Fruit fly (Drosophila melanogaster) whole organism, embryonic: ENCODE results near the gene Tti1.

ENCODE experiments used
- Adf1 ChIP-seq: fragments of 200-800 bp; sonication (Bioruptor generic); IDR thresholded peaks from 2 replicates; pipeline ENCODE4 v1.3.6; 2022; ENCODE audit warnings: missing biosample characterization, missing genetic modification characterization
- Atf-2 ChIP-seq: fragments of 200-800 bp; sonication (Bioruptor generic); optimal IDR thresholded peaks from 2 replicates; lab custom pipeline; 2016; ENCODE audit warnings: missing biosample characterization, missing genetic modification characterization
- CG10959 ChIP-seq: fragments of 200-800 bp; sonication (Bioruptor generic); IDR thresholded peaks from 2 replicates; pipeline ENCODE4 v1.3.6; 2022; ENCODE audit warnings: missing biosample characterization, missing genetic modification characterization
- CG12104 ChIP-seq: fragments of 200-800 bp; sonication (Bioruptor generic); optimal IDR thresholded peaks from 3 replicates; lab custom pipeline; 2016; ENCODE audit warnings: missing biosample characterization, missing genetic modification characterization
- CG12155 ChIP-seq: fragments of 200-800 bp; sonication (Bioruptor generic); optimal IDR thresholded peaks from 3 replicates; lab custom pipeline; 2016; ENCODE audit warnings: missing biosample characterization, missing genetic modification characterization
- CG12391 ChIP-seq: fragments of 200-800 bp; sonication (Bioruptor generic); optimal IDR thresholded peaks from 3 replicates; lab custom pipeline; 2018; ENCODE audit warnings: missing biosample characterization, mild to moderate bottlenecking, missing genetic modification characterization, moderate library complexity
- CG12659 ChIP-seq: fragments of 200-800 bp; sonication (Bioruptor generic); optimal IDR thresholded peaks from 3 replicates; lab custom pipeline; 2017; ENCODE audit warnings: mild to moderate bottlenecking, missing biosample characterization, missing genetic modification reagents, missing genetic modification characterization
- CG14710 ChIP-seq: fragments of 200-800 bp; sonication (Bioruptor generic); optimal IDR thresholded peaks from 3 replicates; lab custom pipeline; 2019; ENCODE audit warnings: missing biosample characterization, mild to moderate bottlenecking, missing genetic modification characterization, moderate library complexity
- CG1529 ChIP-seq: fragments of 200-800 bp; sonication (Bioruptor generic); optimal IDR thresholded peaks from 3 replicates; lab custom pipeline; 2018; ENCODE audit warnings: missing biosample characterization, missing genetic modification characterization
- CG15479 ChIP-seq: fragments of 200-800 bp; sonication (Bioruptor generic); optimal IDR thresholded peaks from 3 replicates; lab custom pipeline; 2019; ENCODE audit warnings: missing biosample characterization, mild to moderate bottlenecking, missing genetic modification characterization, moderate library complexity
- CG15514 ChIP-seq: fragments of 200-800 bp; sonication (Bioruptor generic); optimal IDR thresholded peaks from 3 replicates; lab custom pipeline; 2017; ENCODE audit warnings: missing biosample characterization, missing genetic modification characterization, mild to moderate bottlenecking, moderate library complexity, missing genetic modification reagents
- CG1603 ChIP-seq: fragments of 200-800 bp; sonication (Bioruptor generic); optimal IDR thresholded peaks from 2 replicates; lab custom pipeline; 2019; ENCODE audit warnings: missing biosample characterization, mild to moderate bottlenecking, missing genetic modification characterization, moderate library complexity
- CG16779 ChIP-seq: fragments of 200-800 bp; sonication (Bioruptor generic); IDR thresholded peaks from 2 replicates; pipeline ENCODE4 v1.3.6; 2022; ENCODE audit warnings: missing biosample characterization, missing genetic modification characterization
- CG17186 ChIP-seq: fragments of 200-800 bp; sonication (Bioruptor generic); optimal IDR thresholded peaks from 3 replicates; lab custom pipeline; 2017; ENCODE audit warnings: missing biosample characterization, missing genetic modification reagents, missing genetic modification characterization
- CG1832 ChIP-seq: fragments of 200-800 bp; sonication (Bioruptor generic); optimal IDR thresholded peaks from 2 replicates; lab custom pipeline; 2017; ENCODE audit warnings: missing biosample characterization, mild to moderate bottlenecking, missing genetic modification characterization, inconsistent platforms
- CG18599 ChIP-seq: fragments of 200-800 bp; sonication (Bioruptor generic); optimal IDR thresholded peaks from 3 replicates; lab custom pipeline; 2017; ENCODE audit warnings: missing biosample characterization, missing genetic modification characterization, mild to moderate bottlenecking, moderate library complexity, missing genetic modification reagents
- CG2129 ChIP-seq: fragments of 200-800 bp; sonication (Bioruptor generic); IDR thresholded peaks from 2 replicates; pipeline ENCODE4 v1.3.6; 2022; ENCODE audit warnings: missing biosample characterization, missing genetic modification characterization; ENCODE audit not compliant: partially characterized antibody
- CG2875 ChIP-seq: fragments of 200-800 bp; sonication (Bioruptor generic); optimal IDR thresholded peaks from 2 replicates; lab custom pipeline; 2017; ENCODE audit warnings: missing biosample characterization, mild to moderate bottlenecking, missing genetic modification characterization, missing genetic modification reagents
- CG2889 ChIP-seq: fragments of 200-800 bp; sonication (Bioruptor generic); IDR thresholded peaks from 3 replicates; pipeline ENCODE4 v1.3.6; 2022; ENCODE audit warnings: missing biosample characterization, missing genetic modification characterization
- CG3847 ChIP-seq: fragments of 200-800 bp; sonication (Bioruptor generic); IDR thresholded peaks from 2 replicates; pipeline ENCODE4 v1.3.6; 2022; ENCODE audit warnings: missing biosample characterization, missing genetic modification characterization
- CG3995 ChIP-seq: fragments of 200-800 bp; sonication (Bioruptor generic); optimal IDR thresholded peaks from 3 replicates; lab custom pipeline; 2016; ENCODE audit warnings: missing biosample characterization, missing genetic modification characterization
- CG4424 ChIP-seq: fragments of 200-800 bp; sonication (Bioruptor generic); optimal IDR thresholded peaks from 3 replicates; lab custom pipeline; 2016; ENCODE audit warnings: missing biosample characterization, missing genetic modification characterization
- CG5180 ChIP-seq: fragments of 200-800 bp; sonication (Bioruptor generic); optimal IDR thresholded peaks from 3 replicates; lab custom pipeline; 2017; ENCODE audit warnings: missing biosample characterization, missing genetic modification characterization, mild to moderate bottlenecking, moderate library complexity, missing genetic modification reagents
- CG6272 ChIP-seq: fragments of 200-800 bp; sonication (Bioruptor generic); IDR thresholded peaks from 2 replicates; pipeline ENCODE4 v1.3.6; 2022; ENCODE audit warnings: missing biosample characterization, missing genetic modification characterization
- CG7357 ChIP-seq: fragments of 200-800 bp; sonication (Bioruptor generic); IDR thresholded peaks from 3 replicates; pipeline ENCODE4 v1.3.6; 2022; ENCODE audit warnings: missing biosample characterization, missing genetic modification characterization
- CG8388 ChIP-seq: fragments of 200-800 bp; sonication (Bioruptor generic); optimal IDR thresholded peaks from 2 replicates; lab custom pipeline; 2019; ENCODE audit warnings: missing biosample characterization, mild to moderate bottlenecking, missing genetic modification characterization, moderate library complexity
- CG9797 ChIP-seq: fragments of 200-800 bp; sonication (Bioruptor generic); optimal IDR thresholded peaks from 3 replicates; lab custom pipeline; 2018; ENCODE audit warnings: missing biosample characterization, mild to moderate bottlenecking, missing genetic modification characterization
- Ets97D ChIP-seq: fragments of 200-800 bp; sonication (Bioruptor generic); optimal IDR thresholded peaks from 3 replicates; lab custom pipeline; 2016; ENCODE audit warnings: missing biosample characterization, missing genetic modification characterization
- HLH54F ChIP-seq: fragments of 200-800 bp; sonication (Bioruptor generic); optimal IDR thresholded peaks from 3 replicates; lab custom pipeline; 2016; ENCODE audit warnings: missing biosample characterization, missing genetic modification characterization
- HmgD ChIP-seq: fragments of 200-800 bp; sonication (Bioruptor generic); optimal IDR thresholded peaks from 3 replicates; lab custom pipeline; 2016; ENCODE audit warnings: missing biosample characterization, missing genetic modification characterization
- MESR4 ChIP-seq: fragments of 200-800 bp; sonication (Bioruptor generic); optimal IDR thresholded peaks from 2 replicates; lab custom pipeline; 2018; ENCODE audit warnings: missing biosample characterization, mild to moderate bottlenecking, missing genetic modification characterization, moderate library complexity
- PHDP ChIP-seq: fragments of 200-800 bp; sonication (Bioruptor generic); optimal IDR thresholded peaks from 3 replicates; lab custom pipeline; 2018; ENCODE audit warnings: missing biosample characterization, mild to moderate bottlenecking, missing genetic modification characterization, moderate library complexity
- Sin3A ChIP-seq: fragments of >200 bp; optimal IDR thresholded peaks from 2 replicates; lab custom pipeline; 2018
- Six4 ChIP-seq: fragments of 200-800 bp; sonication (Bioruptor generic); optimal IDR thresholded peaks from 2 replicates; lab custom pipeline; 2016; ENCODE audit warnings: missing biosample characterization, missing genetic modification characterization
- ab ChIP-seq: fragments of 200-800 bp; sonication (Bioruptor generic); optimal IDR thresholded peaks from 2 replicates; lab custom pipeline; 2016; ENCODE audit warnings: missing biosample characterization, missing genetic modification characterization
- bab2 ChIP-seq: fragments of 200-800 bp; sonication (Bioruptor generic); optimal IDR thresholded peaks from 2 replicates; lab custom pipeline; 2016; ENCODE audit warnings: missing biosample characterization, missing genetic modification characterization
- btn ChIP-seq: fragments of 200-800 bp; sonication (Bioruptor generic); optimal IDR thresholded peaks from 2 replicates; lab custom pipeline; 2016; ENCODE audit warnings: missing biosample characterization, missing genetic modification characterization
- cato ChIP-seq: fragments of 200-800 bp; sonication (Bioruptor generic); optimal IDR thresholded peaks from 2 replicates; lab custom pipeline; 2016; ENCODE audit warnings: missing biosample characterization, missing genetic modification characterization, borderline replicate concordance
- cwo ChIP-seq: fragments of 200-800 bp; sonication (Bioruptor generic); optimal IDR thresholded peaks from 3 replicates; lab custom pipeline; 2017; ENCODE audit warnings: missing biosample characterization, missing genetic modification characterization, mild to moderate bottlenecking, moderate library complexity, missing genetic modification reagents
- dm ChIP-seq: fragments of 200-800 bp; sonication (Bioruptor generic); optimal IDR thresholded peaks from 3 replicates; lab custom pipeline; 2016; ENCODE audit warnings: missing biosample characterization, missing genetic modification characterization
- ftz-f1 ChIP-seq: fragments of 200-800 bp; sonication (Bioruptor generic); optimal IDR thresholded peaks from 2 replicates; lab custom pipeline; 2016; ENCODE audit warnings: missing biosample characterization, missing genetic modification characterization
- hbn ChIP-seq: fragments of 200-800 bp; sonication (Bioruptor generic); IDR thresholded peaks from 2 replicates; pipeline ENCODE4 v1.3.6; 2022; ENCODE audit warnings: missing biosample characterization, missing genetic modification characterization; ENCODE audit not compliant: partially characterized antibody
- klu ChIP-seq: fragments of 200-800 bp; sonication (Bioruptor generic); IDR thresholded peaks from 2 replicates; pipeline ENCODE4 v1.3.6; 2022; ENCODE audit warnings: missing biosample characterization, missing genetic modification characterization
- nau ChIP-seq: fragments of 200-800 bp; sonication (Bioruptor generic); optimal IDR thresholded peaks from 3 replicates; lab custom pipeline; 2017; ENCODE audit warnings: missing biosample characterization, mild to moderate bottlenecking, missing genetic modification characterization, missing genetic modification reagents
- oc ChIP-seq: fragments of 200-800 bp; sonication (Bioruptor generic); optimal IDR thresholded peaks from 2 replicates; lab custom pipeline; 2018; ENCODE audit warnings: missing biosample characterization, mild to moderate bottlenecking, missing genetic modification characterization, moderate library complexity
- odd ChIP-seq: fragments of 200-800 bp; sonication (Bioruptor generic); optimal IDR thresholded peaks from 2 replicates; lab custom pipeline; 2017; ENCODE audit warnings: missing biosample characterization, mild to moderate bottlenecking, missing genetic modification characterization
- org-1 ChIP-seq: fragments of 200-800 bp; sonication (Bioruptor generic); optimal IDR thresholded peaks from 2 replicates; lab custom pipeline; 2017; ENCODE audit warnings: missing biosample characterization, missing genetic modification characterization
- pb ChIP-seq: fragments of 200-800 bp; sonication (Bioruptor generic); optimal IDR thresholded peaks from 3 replicates; lab custom pipeline; 2016; ENCODE audit warnings: missing biosample characterization, missing genetic modification characterization
- pzg ChIP-seq: fragments of 200-800 bp; sonication (Bioruptor generic); optimal IDR thresholded peaks from 3 replicates; lab custom pipeline; 2018; ENCODE audit warnings: missing biosample characterization, mild to moderate bottlenecking, missing genetic modification characterization, moderate library complexity
- sob ChIP-seq: fragments of 200-800 bp; sonication (Bioruptor generic); IDR thresholded peaks from 2 replicates; pipeline ENCODE4 v1.3.6; 2022; ENCODE audit warnings: missing biosample characterization, missing genetic modification characterization
- tgo ChIP-seq: fragments of 200-800 bp; sonication (Bioruptor generic); IDR thresholded peaks from 3 replicates; pipeline ENCODE4 v1.3.6; 2022; ENCODE audit warnings: missing biosample characterization, missing genetic modification characterization
- tup ChIP-seq: fragments of 200-800 bp; sonication (Bioruptor generic); optimal IDR thresholded peaks from 2 replicates; lab custom pipeline; 2016; ENCODE audit warnings: missing biosample characterization, mild to moderate bottlenecking, missing genetic modification characterization, moderate library complexity

The Tti1 gene

dm6 chr3R:9793018-9793417, 38.5 kb upstream of the Tti1 start, which contains the start of gene CG8516 (continued):
- TF ChIP-seq tgo (no peak), CG12104 (GFP tag; lab: Kevin White, UChicago) (no peak), nau (GFP tag; lab: Kevin White, UChicago) (no peak), CG12155 (GFP tag; lab: Kevin White, UChicago) (no peak), Atf-2 (no peak), ab (GFP tag; lab: Kevin White, UChicago) (no peak), CG18599 (no peak), sob (GFP tag; lab: Robert Waterston, UW) (no peak), PHDP (tag; lab: Kevin White, UChicago) (peak; percentile 6), hbn (GFP tag; lab: Robert Waterston, UW) (no peak), cwo (no peak), Ets97D (GFP tag; lab: Kevin White, UChicago) (peak; percentile 43), CG9797 (GFP tag; lab: Kevin White, UChicago) (peak; percentile 93), bab2 (GFP tag; lab: Kevin White, UChicago) (no peak), Sin3A (peak; percentile 21), CG14710 (tag; lab: Kevin White, UChicago) (peak; percentile 48), CG7357 (GFP tag; lab: Robert Waterston, UW) (no peak), klu (GFP tag; lab: Robert Waterston, UW) (no peak), org-1 (GFP tag; lab: Kevin White, UChicago) (no peak), ftz-f1 (GFP tag; lab: Kevin White, UChicago) (no peak), CG15514 (peak; percentile 44), CG3847 (GFP tag; lab: Robert Waterston, UW) (peak; percentile 37; the same call in 1 of the 2 replicates), Adf1 (0 out of 2 replicates have a peak, but pooled peaks have one; percentile 10), cato (no peak), CG12659 (peak; percentile 57), CG8388 (no peak), Six4 (GFP tag; lab: Kevin White, UChicago) (no peak), CG10959 (GFP tag; lab: Robert Waterston, UW) (no peak), CG17186 (GFP tag; lab: Kevin White, UChicago) (peak; percentile 17), CG1529 (GFP tag; lab: Kevin White, UChicago) (no peak), HmgD (GFP tag; lab: Kevin White, UChicago) (no peak), CG4424 (GFP tag; lab: Kevin White, UChicago) (no peak), CG2889 (GFP tag; lab: Robert Waterston, UW) (no peak), CG3995 (peak; percentile 68), CG5180 (GFP tag; lab: Kevin White, UChicago) (no peak), CG12391 (tag; lab: Kevin White, UChicago) (peak; percentile 33), odd (GFP tag; lab: Kevin White, UChicago) (no peak), pb (GFP tag; lab: Kevin White, UChicago) (no peak), MESR4 (GFP tag; lab: Kevin White, UChicago) (peak; percentile 74), tup (GFP tag; lab: Kevin White, UChicago) (no peak), CG1832 (GFP tag; lab: Kevin White, UChicago) (no peak), pzg (GFP tag; lab: Kevin White, UChicago) (peak; percentile 83), btn (GFP tag; lab: Kevin White, UChicago) (no peak), CG1603 (no peak), HLH54F (no peak), oc (tag; lab: Kevin White, UChicago) (no peak), CG2129 (GFP tag; lab: Robert Waterston, UW) (no peak), CG15479 (no peak), CG2875 (GFP tag; lab: Kevin White, UChicago) (no peak), CG6272 (no peak), dm (GFP tag; lab: Kevin White, UChicago) (no peak), CG16779 (no peak)
